Worm (Caenorhabditis elegans): Measurements from ENCODE around the gene exc-7.

exc-7 gene

DNA sequence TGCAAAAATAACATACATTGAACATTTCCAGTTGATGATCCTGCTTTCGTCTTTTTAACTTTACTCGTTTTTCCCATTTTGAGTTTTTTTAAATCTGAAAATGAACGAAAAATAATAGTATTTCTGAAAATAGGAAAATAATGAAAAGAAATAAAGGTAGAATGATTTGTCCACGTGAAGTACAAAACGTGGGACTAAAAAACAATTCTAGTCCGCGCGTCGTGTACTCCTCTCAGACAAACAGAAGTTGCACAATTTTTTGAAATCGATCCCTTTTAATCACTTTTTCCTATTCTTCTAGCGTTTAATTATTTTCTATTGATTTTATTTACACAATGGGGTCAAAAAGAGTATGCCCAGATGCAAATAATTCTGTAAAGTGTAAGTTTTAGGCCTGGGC, 15.3 kb downstream of the exc-7 start, which contains the start of the genes E02H1.1 and tag-124 (continued):
- TF ChIP-seq madf-3 (GFP tag; IDR thresholded peaks at IDR 0.05): 0 out of 2 replicates have a peak, but pooled peaks have one; percentile 49
- no peak for TF ChIP-seq ztf-25 (GFP tag; IDR thresholded peaks at IDR 0.05)
- no peak for TF ChIP-seq egrh-3 (GFP tag; IDR thresholded peaks at IDR 0.05)
- no peak for TF ChIP-seq bed-1 (GFP tag; IDR thresholded peaks at IDR 0.05)
- no peak for TF ChIP-seq zim-3 (tag; optimal IDR thresholded peaks at IDR 0.05)
- TF ChIP-seq pha-4 (tag; optimal IDR thresholded peaks at IDR 0.05): no peak
- TF ChIP-seq Y53F4B.3 (GFP tag; IDR thresholded peaks at IDR 0.05): no peak
- TF ChIP-seq athp-1 (tag; optimal IDR thresholded peaks at IDR 0.05): peak; percentile 44
- TF ChIP-seq lin-35 (GFP tag; optimal IDR thresholded peaks at IDR 0.05): peak in 1 of 3 experiments; percentile 48
- no peak for TF ChIP-seq hsf-1 (GFP tag; IDR thresholded peaks at IDR 0.05)
- peak; percentile 63; the same call in 1 of the 2 replicates for TF ChIP-seq mcd-1 (GFP tag; IDR thresholded peaks at IDR 0.05)
- TF ChIP-seq F33H1.4 (GFP tag; IDR thresholded peaks at IDR 0.05): peak; percentile 57
- no peak for TF ChIP-seq tlf-1 (GFP tag; optimal IDR thresholded peaks at IDR 0.05)
- TF ChIP-seq ZK185.1 (tag; optimal IDR thresholded peaks at IDR 0.05; ENCODE audit: poor library complexity, severe bottlenecking): peak; percentile 93
- peak; percentile 29 for TF ChIP-seq chd-7 (tag; optimal IDR thresholded peaks at IDR 0.05)
- TF ChIP-seq xnd-1 (tag; optimal IDR thresholded peaks at IDR 0.05): peak; percentile 2
- TF ChIP-seq ccch-3 (GFP tag; optimal IDR thresholded peaks at IDR 0.05): peak; percentile 5
- no peak for TF ChIP-seq Y53G8AR.9 (GFP tag; conservative IDR thresholded peaks at IDR 0.05)
- 0 out of 2 replicates have a peak, but pooled peaks have one; percentile 34 for TF ChIP-seq bed-2 (GFP tag; IDR thresholded peaks at IDR 0.05)
- TF ChIP-seq F39B2.1 (GFP tag; IDR thresholded peaks at IDR 0.05): no peak
- peak; percentile 82 for TF ChIP-seq unc-130 (GFP tag; optimal IDR thresholded peaks at IDR 0.05)
- TF ChIP-seq ztf-18 (tag; optimal IDR thresholded peaks at IDR 0.05): no peak
- TF ChIP-seq aptf-2 (GFP tag; conservative IDR thresholded peaks at IDR 0.05): no peak
- TF ChIP-seq akir-1 (GFP tag; optimal IDR thresholded peaks at IDR 0.05): peak; percentile 33
- TF ChIP-seq snpc-3.4 (tag; optimal IDR thresholded peaks at IDR 0.05): peak; percentile 60
- no peak for TF ChIP-seq repo-1 (tag; optimal IDR thresholded peaks at IDR 0.05)
- TF ChIP-seq lir-1 (GFP tag; conservative IDR thresholded peaks at IDR 0.05): peak; percentile 50; the same call in 1 of the 2 replicates
- peak; percentile 37; the same call in 1 of the 2 replicates for TF ChIP-seq dox-1 (GFP tag; IDR thresholded peaks at IDR 0.05)
- TF ChIP-seq F57C9.4 (tag; optimal IDR thresholded peaks at IDR 0.05): no peak
- TF ChIP-seq hmg-20 (GFP tag; IDR thresholded peaks at IDR 0.05): no peak
- TF ChIP-seq sptf-2 (GFP tag; optimal IDR thresholded peaks at IDR 0.05): no peak
- TF ChIP-seq snpc-1.1 (tag; optimal IDR thresholded peaks at IDR 0.05; ENCODE audit: insufficient read depth): no peak
- no peak for TF ChIP-seq lag-1 (GFP tag; IDR thresholded peaks at IDR 0.05)

DNA sequence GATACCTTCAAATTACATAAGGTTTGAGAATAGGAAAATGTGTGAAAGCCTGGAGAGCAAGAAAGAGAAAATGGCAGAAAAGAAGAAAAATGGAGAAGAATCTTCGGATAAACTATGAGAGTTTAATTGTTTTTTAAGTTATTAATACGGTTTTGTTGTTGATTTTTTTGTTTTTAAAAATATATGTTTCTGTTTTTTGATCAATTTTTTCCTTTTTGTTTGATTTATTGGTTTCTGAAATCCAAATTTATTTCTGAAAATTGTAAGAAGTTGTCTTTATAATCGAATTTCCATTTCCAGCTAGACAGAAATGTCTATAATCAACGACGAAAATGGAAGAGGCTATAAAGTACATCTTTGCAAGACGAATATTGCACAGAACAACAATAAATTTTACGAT, 17.0 kb downstream of the exc-7 start, which contains the start of gene parp-2:
parp-2 (plus strand) TSS at position 301 of the 400 bp plus-strand sequence.
- TF ChIP-seq let-607 (tag; optimal IDR thresholded peaks at IDR 0.05): no peak
- no peak for TF ChIP-seq bed-2 (GFP tag; IDR thresholded peaks at IDR 0.05)
- no peak for TF ChIP-seq B0019.2 (GFP tag; conservative IDR thresholded peaks at IDR 0.05)
- TF ChIP-seq lin-40 (tag; optimal IDR thresholded peaks at IDR 0.05): no peak
- TF ChIP-seq F55B11.4 (tag; optimal IDR thresholded peaks at IDR 0.05; ENCODE audit: borderline replicate concordance, insufficient read depth): no peak
- TF ChIP-seq egl-44 (GFP tag; IDR thresholded peaks at IDR 0.05): no peak
- no peak for TF ChIP-seq C06A6.2 (GFP tag; conservative IDR thresholded peaks at IDR 0.05)
- no peak for TF ChIP-seq efl-1 (GFP tag; optimal IDR thresholded peaks at IDR 0.05)
- no peak for TF ChIP-seq sdz-38 (tag; optimal IDR thresholded peaks at IDR 0.05)
- no peak for TF ChIP-seq ccch-3 (GFP tag; optimal IDR thresholded peaks at IDR 0.05)
- no peak for TF ChIP-seq gei-17 (GFP tag; optimal IDR thresholded peaks at IDR 0.05)
- no peak for TF ChIP-seq tbx-9 (tag; optimal IDR thresholded peaks at IDR 0.05; ENCODE audit: borderline replicate concordance)
- TF ChIP-seq F57C9.4 (tag; optimal IDR thresholded peaks at IDR 0.05): no peak
- TF ChIP-seq atf-7 (tag; optimal IDR thresholded peaks at IDR 0.05): no peak
- TF ChIP-seq nfya-1 (tag; optimal IDR thresholded peaks at IDR 0.05; ENCODE audit: borderline replicate concordance, insufficient read depth): no peak
- no peak for TF ChIP-seq hmg-1.2 (GFP tag; IDR thresholded peaks at IDR 0.05)
